Worm (Caenorhabditis elegans) whole organism, L4 larva: ENCODE results near the gene srf-3.

Experiments
- F10B5.3 ChIP-seq: sonication (generic microtip); optimal IDR thresholded peaks from 2 replicates; lab custom pipeline; 2016; ENCODE audit warnings: mild to moderate bottlenecking, missing genetic modification characterization, missing compliant biosample characterization
- R02D3.7 ChIP-seq: fragments of 150-350 bp; sonication (generic microtip); optimal IDR thresholded peaks from 3 replicates; lab custom pipeline; 2014; ENCODE audit warnings: missing biosample characterization, missing genetic modification characterization
- Y5F2A.4 ChIP-seq: fragments of 200-800 bp; sonication (Bioruptor generic); optimal IDR thresholded peaks from 2 replicates; lab custom pipeline; 2018; ENCODE audit warnings: mild to moderate bottlenecking, missing genetic modification characterization, missing compliant biosample characterization
- Y75B8A.6 ChIP-seq: fragments of 200-800 bp; sonication (Bioruptor generic); IDR thresholded peaks from 2 replicates; pipeline ENCODE4 v1.3.6; 2022; ENCODE audit warnings: missing genetic modification reagents, missing genetic modification characterization, missing compliant biosample characterization
- ama-1 ChIP-seq: fragments of 150-350 bp; optimal IDR thresholded peaks from 2 replicates; lab custom pipeline; 2014; ENCODE audit warnings: inconsistent platforms, mixed read lengths
- ceh-32 ChIP-seq: sonication (generic microtip); optimal IDR thresholded peaks from 2 replicates; lab custom pipeline; 2016; ENCODE audit warnings: mild to moderate bottlenecking, missing genetic modification characterization, missing compliant biosample characterization; ENCODE audit not compliant: poor library complexity
- fkh-10 ChIP-seq: fragments of 150-350 bp; optimal IDR thresholded peaks from 2 replicates; lab custom pipeline; 2014; ENCODE audit warnings: missing biosample characterization, missing genetic modification reagents, missing genetic modification characterization
- mdt-29 ChIP-seq: fragments of 200-800 bp; sonication (Bioruptor generic); IDR thresholded peaks from 2 replicates; pipeline ENCODE4 v1.3.6; 2022; ENCODE audit warnings: missing genetic modification reagents, missing genetic modification characterization, missing compliant biosample characterization
- nhr-10 ChIP-seq: fragments of 150-350 bp; optimal IDR thresholded peaks from 2 replicates; lab custom pipeline; 2014; ENCODE audit warnings: missing biosample characterization, missing genetic modification characterization
- nhr-11 ChIP-seq: fragments of 150-350 bp; optimal IDR thresholded peaks from 2 replicates; lab custom pipeline; 2014; ENCODE audit warnings: missing biosample characterization, missing genetic modification characterization
- skn-1 ChIP-seq: fragments of 150-350 bp; optimal IDR thresholded peaks from 2 replicates; lab custom pipeline; 2014; ENCODE audit warnings: missing biosample characterization, missing genetic modification characterization
- unc-62 ChIP-seq, 3 experiments: fragments of 150-350 bp in 1 of 3; sonication (generic microtip); optimal IDR thresholded peaks in 2 of 3; peaks in 1 of 3; 1 replicate in 1 of 3; 2 replicates in 2 of 3; lab custom pipeline; 2014 to 2017; ENCODE audit warnings: missing biosample characterization in 3 of 3, missing genetic modification characterization in 3 of 3, missing genetic modification reagents in 3 of 3, missing genotype in 1 of 3
- zip-2 ChIP-seq: fragments of 150-350 bp; optimal IDR thresholded peaks from 2 replicates; lab custom pipeline; 2014; ENCODE audit warnings: missing biosample characterization, missing genetic modification characterization

DNA sequence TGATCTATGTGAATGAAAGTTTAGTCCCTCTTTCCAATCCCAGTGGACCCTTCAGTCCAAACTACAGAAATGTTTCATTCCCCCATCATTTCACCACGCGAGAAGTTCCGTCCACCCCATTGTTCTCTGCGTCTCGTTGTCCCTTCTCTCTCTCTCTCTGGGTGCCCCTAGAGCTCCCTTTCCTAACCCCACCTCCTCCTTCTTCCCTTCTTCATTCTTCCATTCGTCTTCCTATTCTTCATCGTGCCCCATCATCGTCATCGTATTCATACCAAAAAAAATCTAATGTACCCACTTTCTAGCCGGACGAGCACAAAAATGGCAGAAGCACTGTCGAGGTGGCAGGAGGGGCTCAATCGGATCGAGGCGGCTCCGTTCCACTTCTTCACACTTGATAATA is 13.1 kb upstream of the srf-3 start, which contains the start of gene M02B1.3:
- TF ChIP-seq ama-1 (lab: Kevin White, UChicago), result no peak
- TF ChIP-seq skn-1 (tag; lab: Kevin White, UChicago), result no peak
- TF ChIP-seq nhr-10 (tag; lab: Kevin White, UChicago), result no peak
- TF ChIP-seq zip-2 (tag; lab: Kevin White, UChicago), result no peak
- no peak for TF ChIP-seq mdt-29
- no peak for TF ChIP-seq fkh-10 (GFP tag; lab: Kevin White, UChicago)
- no peak for TF ChIP-seq unc-62 (GFP tag; optimal IDR thresholded peaks at IDR 0.05 in 1 of 2; lab: Kevin White, UChicago)
- TF ChIP-seq unc-62 (tag; optimal IDR thresholded peaks at IDR 0.05; lab: Kevin White, UChicago), result no peak
- no peak for TF ChIP-seq R02D3.7 (tag; lab: Kevin White, UChicago)
- no peak for TF ChIP-seq ceh-32 (tag; lab: Kevin White, UChicago)
- no peak for TF ChIP-seq Y5F2A.4 (GFP tag; lab: Kevin White, UChicago)
- no peak for TF ChIP-seq Y75B8A.6 (GFP tag; lab: Robert Waterston, UW)
- TF ChIP-seq F10B5.3 (tag; lab: Kevin White, UChicago), result no peak
- TF ChIP-seq nhr-11 (tag; lab: Kevin White, UChicago), result no peak
